Worm (Caenorhabditis elegans) whole organism, L4 larva: ENCODE results near the gene K09C6.2.
"Not testable (repeated sequence)": the region's sequence is repeated elsewhere in the genome, so short reads cannot be mapped to it uniquely, and the experiment has no call there.

Source experiments
- D1046.2 ChIP-seq: fragments of 200-800 bp; sonication (Bioruptor generic); IDR thresholded peaks from 2 replicates; pipeline ENCODE4 v1.3.6; 2022; ENCODE audit warnings: missing genetic modification characterization, missing compliant biosample characterization
- F26F4.8 ChIP-seq: fragments of 200-800 bp; sonication (Bioruptor generic); conservative IDR thresholded peaks from 2 replicates; pipeline ENCODE4 v1.3.6; 2022; ENCODE audit warnings: missing genetic modification characterization, missing compliant biosample characterization
- F37D6.2 ChIP-seq: sonication (generic microtip); optimal IDR thresholded peaks from 2 replicates; lab custom pipeline; 2016; ENCODE audit warnings: mild to moderate bottlenecking, missing genetic modification characterization, missing compliant biosample characterization
- F44E2.7 ChIP-seq: fragments of 200-800 bp; sonication (Bioruptor generic); IDR thresholded peaks from 2 replicates; pipeline ENCODE4 v2.1.2; 2022; ENCODE audit warnings: missing genetic modification characterization, missing compliant biosample characterization
- Y48G9A.11 ChIP-seq: fragments of 200-800 bp; sonication (Bioruptor generic); IDR thresholded peaks from 2 replicates; pipeline ENCODE4 v1.3.6; 2022; ENCODE audit warnings: missing genetic modification reagents, missing genetic modification characterization, missing compliant biosample characterization
- aly-2 ChIP-seq: sonication (generic microtip); optimal IDR thresholded peaks from 2 replicates; lab custom pipeline; 2018; ENCODE audit warnings: missing biosample characterization, missing genetic modification characterization
- ama-1 ChIP-seq: fragments of 150-350 bp; optimal IDR thresholded peaks from 2 replicates; lab custom pipeline; 2014; ENCODE audit warnings: inconsistent platforms, mixed read lengths
- ceh-28 ChIP-seq: fragments of 150-350 bp; optimal IDR thresholded peaks from 2 replicates; lab custom pipeline; 2014; ENCODE audit warnings: missing biosample characterization, missing genetic modification reagents, missing genetic modification characterization
- ceh-62 ChIP-seq: sonication (generic microtip); optimal IDR thresholded peaks from 2 replicates; lab custom pipeline; 2017; ENCODE audit warnings: missing biosample characterization, missing genetic modification characterization
- ctbp-1 ChIP-seq: fragments of 200-800 bp; sonication (Bioruptor generic); IDR thresholded peaks from 2 replicates; pipeline ENCODE4 v1.3.6; 2022; ENCODE audit warnings: missing genetic modification reagents, missing genetic modification characterization, missing compliant biosample characterization
- daf-19 ChIP-seq: fragments of 200-800 bp; sonication (Bioruptor generic); conservative IDR thresholded peaks from 2 replicates; pipeline ENCODE4 v1.3.6; 2022; ENCODE audit warnings: missing genetic modification characterization, missing compliant biosample characterization
- dpl-1 ChIP-seq: fragments of 150-350 bp; optimal IDR thresholded peaks from 2 replicates; lab custom pipeline; 2014; ENCODE audit warnings: missing biosample characterization, missing genetic modification reagents, missing genetic modification characterization
- duxl-1 ChIP-seq: sonication (generic microtip); optimal IDR thresholded peaks from 2 replicates; lab custom pipeline; 2016; ENCODE audit warnings: mild to moderate bottlenecking, missing genetic modification characterization, moderate library complexity, missing compliant biosample characterization; ENCODE audit not compliant: poor library complexity
- egl-43 ChIP-seq: fragments of 200-800 bp; sonication (Bioruptor generic); IDR thresholded peaks from 2 replicates; pipeline ENCODE4 v1.3.6; 2022; ENCODE audit warnings: missing genetic modification reagents, missing genetic modification characterization, missing compliant biosample characterization
- fkh-10 ChIP-seq: fragments of 150-350 bp; optimal IDR thresholded peaks from 2 replicates; lab custom pipeline; 2014; ENCODE audit warnings: missing biosample characterization, missing genetic modification reagents, missing genetic modification characterization
- gei-8 ChIP-seq: fragments of 200-800 bp; sonication (Bioruptor generic); optimal IDR thresholded peaks from 2 replicates; lab custom pipeline; 2018; ENCODE audit warnings: mild to moderate bottlenecking, missing genetic modification characterization, missing compliant biosample characterization
- hif-1 ChIP-seq, 2 experiments: sonication (generic microtip); optimal IDR thresholded peaks; 2 replicates each; lab custom pipeline; 2016 to 2017; ENCODE audit warnings: missing compliant biosample characterization in 2 of 2, missing genetic modification characterization in 2 of 2, missing genetic modification reagents in 2 of 2, missing genotype in 2 of 2, mild to moderate bottlenecking in 1 of 2
- lim-7 ChIP-seq: fragments of 200-800 bp; sonication (Bioruptor generic); IDR thresholded peaks from 2 replicates; pipeline ENCODE4 v1.3.6; 2022; ENCODE audit warnings: missing genetic modification characterization, missing compliant biosample characterization
- lin-1 ChIP-seq: fragments of 200-800 bp; sonication (Bioruptor generic); IDR thresholded peaks from 2 replicates; pipeline ENCODE4 v1.3.6; 2022; ENCODE audit warnings: missing genetic modification reagents, missing genetic modification characterization, missing compliant biosample characterization
- lin-29 ChIP-seq: fragments of 200-800 bp; sonication (Bioruptor generic); IDR thresholded peaks from 2 replicates; pipeline ENCODE4 v1.3.6; 2022; ENCODE audit warnings: missing genetic modification reagents, missing genetic modification characterization, missing compliant biosample characterization
- lin-39 ChIP-seq: fragments of 150-350 bp; optimal IDR thresholded peaks from 2 replicates; lab custom pipeline; 2014; ENCODE audit warnings: missing biosample characterization, missing genetic modification reagents, missing genetic modification characterization
- lir-3 ChIP-seq: sonication (generic microtip); optimal IDR thresholded peaks from 2 replicates; lab custom pipeline; 2016; ENCODE audit warnings: mild to moderate bottlenecking, missing genetic modification characterization, missing compliant biosample characterization
- lsy-2 ChIP-seq, 2 experiments: fragments of 150-350 bp in 1 of 2; sonication (generic microtip) in 1 of 2; optimal IDR thresholded peaks; 2 replicates each; lab custom pipeline; 2014 to 2017; ENCODE audit warnings: missing biosample characterization in 2 of 2, missing genetic modification characterization in 2 of 2
- mep-1 ChIP-seq: fragments of 150-350 bp; sonication (generic microtip); optimal IDR thresholded peaks from 3 replicates; lab custom pipeline; 2014; ENCODE audit warnings: missing biosample characterization, missing genetic modification characterization
- mxl-2 ChIP-seq: fragments of 200-800 bp; sonication (Bioruptor generic); conservative IDR thresholded peaks from 2 replicates; pipeline ENCODE4 v1.3.6; 2022; ENCODE audit warnings: missing genetic modification reagents, missing genetic modification characterization, missing compliant biosample characterization
- nhr-237 ChIP-seq: sonication (generic microtip); optimal IDR thresholded peaks from 2 replicates; lab custom pipeline; 2017; ENCODE audit warnings: missing biosample characterization, missing genetic modification characterization
- nhr-28 ChIP-seq: fragments of 150-350 bp; optimal IDR thresholded peaks from 2 replicates; lab custom pipeline; 2014; ENCODE audit warnings: missing biosample characterization, missing genetic modification characterization
- nhr-42 ChIP-seq: fragments of 200-800 bp; sonication (Bioruptor generic); IDR thresholded peaks from 2 replicates; pipeline ENCODE4 v1.3.6; 2022; ENCODE audit warnings: missing genetic modification characterization, missing compliant biosample characterization
- nhr-48 ChIP-seq: sonication (generic microtip); optimal IDR thresholded peaks from 2 replicates; lab custom pipeline; 2016; ENCODE audit warnings: mild to moderate bottlenecking, missing genetic modification characterization, missing compliant biosample characterization
- nhr-6 ChIP-seq: fragments of 150-350 bp; optimal IDR thresholded peaks from 2 replicates; lab custom pipeline; 2014; ENCODE audit warnings: missing biosample characterization, missing genetic modification characterization
- set-16 ChIP-seq: fragments of 200-800 bp; sonication (Bioruptor generic); IDR thresholded peaks from 2 replicates; pipeline ENCODE4 v1.3.6; 2022; ENCODE audit warnings: missing genetic modification reagents, missing genetic modification characterization, missing compliant biosample characterization
- snpc-1.2 ChIP-seq: fragments of 200-800 bp; sonication (Bioruptor generic); IDR thresholded peaks from 2 replicates; pipeline ENCODE4 v1.3.6; 2022; ENCODE audit warnings: missing genetic modification reagents, missing genetic modification characterization, missing compliant biosample characterization
- spr-1 ChIP-seq: sonication (generic microtip); optimal IDR thresholded peaks from 2 replicates; lab custom pipeline; 2016; ENCODE audit warnings: mild to moderate bottlenecking, missing genetic modification characterization, missing compliant biosample characterization
- spr-3 ChIP-seq: fragments of 200-800 bp; sonication (Bioruptor generic); optimal IDR thresholded peaks from 2 replicates; lab custom pipeline; 2018; ENCODE audit warnings: mild to moderate bottlenecking, missing genetic modification characterization, missing compliant biosample characterization
- tag-97 ChIP-seq: fragments of 200-800 bp; sonication (Bioruptor generic); IDR thresholded peaks from 2 replicates; pipeline ENCODE4 v1.3.6; 2022; ENCODE audit warnings: missing genetic modification characterization, missing compliant biosample characterization
- tra-1 ChIP-seq: fragments of 200-800 bp; sonication (Bioruptor generic); IDR thresholded peaks from 2 replicates; pipeline ENCODE4 v1.3.6; 2022; ENCODE audit warnings: missing genetic modification reagents, missing genetic modification characterization, missing compliant biosample characterization
- unc-130 ChIP-seq: sonication (generic microtip); optimal IDR thresholded peaks from 2 replicates; lab custom pipeline; 2016; ENCODE audit warnings: missing genetic modification reagents, missing genetic modification characterization, missing compliant biosample characterization
- vab-7 ChIP-seq: fragments of 200-800 bp; sonication (Bioruptor generic); IDR thresholded peaks from 2 replicates; pipeline ENCODE4 v1.3.6; 2022; ENCODE audit warnings: missing genetic modification reagents, missing genetic modification characterization, missing compliant biosample characterization
- zip-2 ChIP-seq: fragments of 150-350 bp; optimal IDR thresholded peaks from 2 replicates; lab custom pipeline; 2014; ENCODE audit warnings: missing biosample characterization, missing genetic modification characterization

The K09C6.2 gene

ce11 chrV:889216-889615 lies 32.6 kb downstream of the K09C6.2 start, which contains the start of gene T02B11.6:
Gene T02B11.6 (minus strand): TSS chrV:889316.
- TF ChIP-seq nhr-42 (GFP tag; lab: Robert Waterston, UW): no peak
- TF ChIP-seq ceh-28 (tag; lab: Kevin White, UChicago): no peak
- no peak for TF ChIP-seq ceh-62 (tag; lab: Kevin White, UChicago)
- TF ChIP-seq zip-2: no peak
- TF ChIP-seq mxl-2 (GFP tag; lab: Robert Waterston, UW): no peak
- no peak for TF ChIP-seq dpl-1
- TF ChIP-seq mep-1 (tag; lab: Kevin White, UChicago): no peak
- TF ChIP-seq lim-7 (GFP tag; lab: Robert Waterston, UW): no peak
- TF ChIP-seq set-16 (GFP tag; lab: Robert Waterston, UW): no peak
- no peak for TF ChIP-seq nhr-237 (tag; lab: Kevin White, UChicago)
- no peak for TF ChIP-seq gei-8
- no peak for TF ChIP-seq lin-29 (GFP tag; lab: Robert Waterston, UW)
- no peak for TF ChIP-seq spr-3
- no peak for TF ChIP-seq nhr-48 (tag; lab: Kevin White, UChicago)
- TF ChIP-seq lsy-2 (tag; optimal IDR thresholded peaks at IDR 0.05; lab: Kevin White, UChicago): no peak
- TF ChIP-seq F37D6.2 (tag; lab: Kevin White, UChicago): no peak
- no peak for TF ChIP-seq vab-7 (GFP tag; lab: Robert Waterston, UW)
- TF ChIP-seq F44E2.7 (GFP tag; lab: Robert Waterston, UW): no peak
- TF ChIP-seq aly-2 (tag; lab: Kevin White, UChicago): no peak
- TF ChIP-seq nhr-6 (tag; lab: Kevin White, UChicago): no peak

ce11 chrV:890423-890822 lies 33.8 kb downstream of the K09C6.2 start, which contains the start of gene srlf-21:
Gene srlf-21 (minus strand): TSS chrV:890523.
- TF ChIP-seq spr-1 (no peak), D1046.2 (no peak), unc-130 (GFP tag; lab: Kevin White, UChicago) (no peak), ctbp-1 (GFP tag; lab: Robert Waterston, UW) (no peak), mep-1 (tag; lab: Kevin White, UChicago) (no peak), tag-97 (GFP tag; lab: Robert Waterston, UW) (no peak)

ce11 chrV:890835-891234 lies 34.2 kb downstream of the K09C6.2 start, which contains the start of gene srlf-22:
Gene srlf-22 (plus strand): TSS chrV:891135.
- TF ChIP-seq duxl-1, F37D6.2, aly-2 (tag; lab: Kevin White, UChicago): not testable (repeated sequence)

ce11 chrV:893437-894018 lies 36.9 kb downstream of the K09C6.2 start, which contains the start of the genes srlf-23 and srlf-20:
Gene srlf-23 (minus strand): TSS chrV:893537.
Gene srlf-20 (plus strand): TSS chrV:893968.
- TF ChIP-seq lir-3 (no peak), ama-1 (no peak), hif-1 (tag; optimal IDR thresholded peaks at IDR 0.05; lab: Kevin White, UChicago) (no peak), F26F4.8 (GFP tag; lab: Robert Waterston, UW) (no peak), lin-1 (no peak), lin-39 (no peak), nhr-28 (tag; lab: Kevin White, UChicago) (no peak), fkh-10 (GFP tag; lab: Kevin White, UChicago) (no peak), tag-97 (GFP tag; lab: Robert Waterston, UW) (no peak), daf-19 (GFP tag; lab: Robert Waterston, UW) (no peak), F44E2.7 (GFP tag; lab: Robert Waterston, UW) (no peak), snpc-1.2 (no peak), lsy-2 (tag; optimal IDR thresholded peaks at IDR 0.05; lab: Kevin White, UChicago) (no peak), Y48G9A.11 (GFP tag; lab: Robert Waterston, UW) (no peak), lin-29 (GFP tag; lab: Robert Waterston, UW) (no peak), tra-1 (GFP tag; lab: Robert Waterston, UW) (no peak), egl-43 (GFP tag; lab: Robert Waterston, UW) (no peak)
